Fruit fly (Drosophila melanogaster): Measurements from ENCODE around the gene Rrp45.

dm6 chrX:16786860-16787415 is 4.1 kb downstream of the Rrp45 start, which contains the start of the genes CG9609 and Sap30:
- TF ChIP-seq Dll (optimal IDR thresholded peaks at IDR 0.05) (no peak), CG8478 (optimal IDR thresholded peaks at IDR 0.05) (no peak), pan (optimal IDR thresholded peaks at IDR 0.05) (no peak), psq (optimal IDR thresholded peaks at IDR 0.05) (no peak), EcR (GFP tag; optimal IDR thresholded peaks at IDR 0.05) (no peak), usp (GFP tag; optimal IDR thresholded peaks at IDR 0.05) (no peak)

Data from whole organism.